Fruit fly (Drosophila melanogaster): ENCODE results near the gene Sr-CIV.
A peak's percentile ranks its signal among the peaks of the same experiment; 100 is the strongest.

Gene Sr-CIV

dm6 chr2L:3507209-3508164 lies 16.4 kb downstream of the Sr-CIV start, which contains the start of gene tim (continued):
- TF ChIP-seq Opbp (GFP tag; IDR thresholded peaks at IDR 0.05; ENCODE audit: partially characterized antibody) (0 out of 3 replicates have a peak, but pooled peaks have one; percentile 14), ssp (GFP tag; IDR thresholded peaks at IDR 0.05) (no peak), dm (GFP tag; optimal IDR thresholded peaks at IDR 0.05) (no peak), prd (optimal IDR thresholded peaks at IDR 0.05) (no peak), prd (GFP tag; IDR thresholded peaks at IDR 0.05) (no peak), cg (GFP tag; optimal IDR thresholded peaks at IDR 0.05) (peak; percentile 77), CG13775 (GFP tag; optimal IDR thresholded peaks at IDR 0.05) (peak; percentile 13), zen (tag; optimal IDR thresholded peaks at IDR 0.05) (no peak), shn (GFP tag; optimal IDR thresholded peaks at IDR 0.05) (no peak), Xbp1 (GFP tag; optimal IDR thresholded peaks at IDR 0.05) (peak; percentile 22), CG17359 (tag; optimal IDR thresholded peaks at IDR 0.05) (peak; percentile 26), sob (GFP tag; IDR thresholded peaks at IDR 0.05) (peak; percentile 39), CG12155 (GFP tag; optimal IDR thresholded peaks at IDR 0.05) (no peak), ind (GFP tag; optimal IDR thresholded peaks at IDR 0.05) (peak; percentile 28), Sox102F (GFP tag; optimal IDR thresholded peaks at IDR 0.05) (peak; percentile 77), otp (GFP tag; IDR thresholded peaks at IDR 0.05) (no peak), CG33557 (GFP tag; optimal IDR thresholded peaks at IDR 0.05) (no peak), sisA (GFP tag; IDR thresholded peaks at IDR 0.05) (no peak), dan (GFP tag; IDR thresholded peaks at IDR 0.05) (no peak), CG1233 (GFP tag; optimal IDR thresholded peaks at IDR 0.05) (no peak), CG12104 (GFP tag; optimal IDR thresholded peaks at IDR 0.05) (peak; percentile 31), ewg (GFP tag; optimal IDR thresholded peaks at IDR 0.05) (peak; percentile 14), CoRest (tag; optimal IDR thresholded peaks at IDR 0.05) (peak; percentile 46), NFAT (GFP tag; IDR thresholded peaks at IDR 0.05) (0 out of 2 replicates have a peak, but pooled peaks have one; percentile 16), mam (GFP tag; optimal IDR thresholded peaks at IDR 0.05) (no peak), Meics (GFP tag; optimal IDR thresholded peaks at IDR 0.05) (peak; percentile 44), CG11456 (GFP tag; IDR thresholded peaks at IDR 0.05) (0 out of 3 replicates have a peak, but pooled peaks have one; percentile 44), crol (GFP tag; IDR thresholded peaks at IDR 0.05) (0 out of 2 replicates have a peak, but pooled peaks have one; percentile 32), CG14965 (GFP tag; optimal IDR thresholded peaks at IDR 0.05; ENCODE audit: borderline replicate concordance) (no peak), CG7556 (GFP tag; optimal IDR thresholded peaks at IDR 0.05) (peak; percentile 73), slou (GFP tag; optimal IDR thresholded peaks at IDR 0.05) (no peak), esg (GFP tag; conservative IDR thresholded peaks at IDR 0.05) (no peak), tio (GFP tag; optimal IDR thresholded peaks at IDR 0.05) (no peak), Blimp-1 (GFP tag; optimal IDR thresholded peaks at IDR 0.05) (peak; percentile 50), repo (GFP tag; optimal IDR thresholded peaks at IDR 0.05) (no peak), ems (GFP tag; optimal IDR thresholded peaks at IDR 0.05) (no peak), CG10366 (GFP tag; IDR thresholded peaks at IDR 0.05) (peak; percentile 42), CG3163 (GFP tag; optimal IDR thresholded peaks at IDR 0.05) (no peak), Asciz (GFP tag; optimal IDR thresholded peaks at IDR 0.05) (peak; percentile 19), pfk (GFP tag; optimal IDR thresholded peaks at IDR 0.05) (no peak), CG8478 (optimal IDR thresholded peaks at IDR 0.05) (no peak), Fer3 (tag; optimal IDR thresholded peaks at IDR 0.05) (no peak), run (tag; optimal IDR thresholded peaks at IDR 0.05) (peak; percentile 5), CG31224 (GFP tag; IDR thresholded peaks at IDR 0.05) (no peak), CG7745 (tag; optimal IDR thresholded peaks at IDR 0.05) (no peak), klu (GFP tag; IDR thresholded peaks at IDR 0.05) (no peak), rib (GFP tag; IDR thresholded peaks at IDR 0.05) (no peak), gcm (GFP tag; optimal IDR thresholded peaks at IDR 0.05) (no peak), CG16815 (GFP tag; optimal IDR thresholded peaks at IDR 0.05) (peak; percentile 6)

Data from whole organism, embryonic.